Fruit fly (Drosophila melanogaster) whole organism, wandering third instar larva: Measurements from ENCODE around the gene CG32079.

Experiments used
- Abd-B ChIP-seq: fragments of >200 bp; optimal IDR thresholded peaks from 2 replicates; lab custom pipeline; 2017; ENCODE audit warnings: missing biosample characterization, missing genetic modification characterization
- CG32264 ChIP-seq: fragments of 200-800 bp; sonication (Bioruptor generic); optimal IDR thresholded peaks from 2 replicates; lab custom pipeline; 2016; ENCODE audit warnings: missing biosample characterization, missing genetic modification characterization
- CG9705 ChIP-seq: fragments of 200-800 bp; sonication (Bioruptor generic); optimal IDR thresholded peaks from 2 replicates; lab custom pipeline; 2018; ENCODE audit warnings: missing biosample characterization, mild to moderate bottlenecking, missing genetic modification characterization
- CrebA ChIP-seq: fragments of 200-800 bp; sonication (Bioruptor generic); optimal IDR thresholded peaks from 2 replicates; lab custom pipeline; 2016; ENCODE audit warnings: missing biosample characterization, mild to moderate bottlenecking, missing genetic modification characterization, borderline replicate concordance
- Dfd ChIP-seq: fragments of >200 bp; optimal IDR thresholded peaks from 2 replicates; lab custom pipeline; 2017; ENCODE audit warnings: missing biosample characterization, missing genetic modification characterization
- Dif ChIP-seq: fragments of 200-275, 200-300 bp; sonication (Bioruptor generic); optimal IDR thresholded peaks from 2 replicates; lab custom pipeline; 2018; ENCODE audit warnings: missing biosample characterization, missing genetic modification characterization; ENCODE audit not compliant: partially characterized antibody
- GATAd ChIP-seq: sonication (Bioruptor generic); optimal IDR thresholded peaks from 2 replicates; lab custom pipeline; 2016; ENCODE audit warnings: missing biosample characterization, missing genetic modification characterization
- HLH106 ChIP-seq: fragments of 200-800 bp; optimal IDR thresholded peaks from 3 replicates; lab custom pipeline; 2019; ENCODE audit warnings: missing biosample characterization, mild to moderate bottlenecking, missing genetic modification characterization, moderate library complexity
- Hnf4 ChIP-seq: fragments of 200-800 bp; sonication (Bioruptor generic); optimal IDR thresholded peaks from 2 replicates; lab custom pipeline; 2016; ENCODE audit warnings: missing biosample characterization, mild to moderate bottlenecking, missing genetic modification characterization
- Hr78 ChIP-seq: fragments of >200 bp; optimal IDR thresholded peaks from 2 replicates; lab custom pipeline; 2017; ENCODE audit warnings: missing biosample characterization, missing genetic modification characterization
- Hr83 ChIP-seq: fragments of 200-300 bp; sonication (Bioruptor generic); optimal IDR thresholded peaks from 2 replicates; lab custom pipeline; 2016; ENCODE audit warnings: missing biosample characterization, mild to moderate bottlenecking, missing genetic modification characterization, moderate library complexity; ENCODE audit not compliant: poor library complexity, severe bottlenecking
- Jra ChIP-seq: sonication (Bioruptor generic); optimal IDR thresholded peaks from 2 replicates; lab custom pipeline; 2016; ENCODE audit warnings: missing biosample characterization, missing genetic modification characterization
- Mio ChIP-seq: sonication (Bioruptor generic); optimal IDR thresholded peaks from 2 replicates; lab custom pipeline; 2016; ENCODE audit warnings: missing biosample characterization, missing genetic modification characterization
- Myc ChIP-seq: fragments of >200 bp; optimal IDR thresholded peaks from 2 replicates; lab custom pipeline; 2017
- N ChIP-seq: fragments of >200 bp; optimal IDR thresholded peaks from 2 replicates; lab custom pipeline; 2018; ENCODE audit warnings: missing biosample characterization, missing external identifiers, missing genetic modification characterization
- OdsH ChIP-seq: fragments of 200-800 bp; sonication (Bioruptor generic); optimal IDR thresholded peaks from 2 replicates; lab custom pipeline; 2016; ENCODE audit warnings: missing biosample characterization, mild to moderate bottlenecking, missing genetic modification characterization
- Rel ChIP-seq, 2 experiments: fragments of 200-800 bp; sonication (Bioruptor generic) in 1 of 2; optimal IDR thresholded peaks; 2 replicates in 1 of 2; 3 replicates in 1 of 2; lab custom pipeline; 2016 to 2019; ENCODE audit warnings: mild to moderate bottlenecking in 2 of 2, missing biosample characterization in 2 of 2, missing genetic modification characterization in 2 of 2, moderate library complexity in 1 of 2
- Sp1 ChIP-seq: fragments of 200-800 bp; sonication (Bioruptor generic); optimal IDR thresholded peaks from 3 replicates; lab custom pipeline; 2019; ENCODE audit warnings: missing biosample characterization, mild to moderate bottlenecking, missing genetic modification characterization, moderate library complexity
- Vsx2 ChIP-seq: fragments of 200-300, 225-300 bp; sonication (Bioruptor generic); optimal IDR thresholded peaks from 2 replicates; lab custom pipeline; 2018; ENCODE audit warnings: missing biosample characterization, missing genetic modification characterization; ENCODE audit not compliant: partially characterized antibody
- br ChIP-seq: fragments of 200-800 bp; sonication (Bioruptor generic); optimal IDR thresholded peaks from 2 replicates; lab custom pipeline; 2016; ENCODE audit warnings: missing biosample characterization, missing genetic modification characterization
- brk ChIP-seq: fragments of 200-800 bp; sonication (Bioruptor generic); optimal IDR thresholded peaks from 2 replicates; lab custom pipeline; 2016; ENCODE audit warnings: missing biosample characterization, mild to moderate bottlenecking, missing genetic modification characterization
- dl ChIP-seq, 2 experiments: fragments of 175-275, 200-275 bp in 1 of 2; fragments of 200-275 bp in 1 of 2; sonication (Bioruptor generic); optimal IDR thresholded peaks; lab custom pipeline; 2018; ENCODE audit warnings: mild to moderate bottlenecking in 2 of 2, missing biosample characterization in 2 of 2, missing genetic modification characterization in 2 of 2, moderate library complexity in 2 of 2; ENCODE audit not compliant: partially characterized antibody in 2 of 2, insufficient read depth in 1 of 2
- dmrt93B ChIP-seq: fragments of 200-800 bp; sonication (Bioruptor generic); optimal IDR thresholded peaks from 2 replicates; lab custom pipeline; 2018; ENCODE audit warnings: missing biosample characterization, mild to moderate bottlenecking, missing genetic modification characterization
- dsf ChIP-seq: sonication (Bioruptor generic); optimal IDR thresholded peaks from 2 replicates; lab custom pipeline; 2016; ENCODE audit warnings: missing biosample characterization, missing genetic modification characterization, borderline replicate concordance
- ey ChIP-seq: fragments of 200-800 bp; sonication (Bioruptor generic); optimal IDR thresholded peaks from 2 replicates; lab custom pipeline; 2016; ENCODE audit warnings: missing biosample characterization, missing genetic modification characterization
- foxo ChIP-seq, 2 experiments: fragments of 200-800 bp; sonication (Bioruptor generic); optimal IDR thresholded peaks; 2 replicates in 1 of 2; 3 replicates in 1 of 2; lab custom pipeline; 2016 to 2017; ENCODE audit warnings: missing biosample characterization in 2 of 2, missing genetic modification characterization in 2 of 2
- fru ChIP-seq: fragments of 200-800 bp; sonication (Bioruptor generic); optimal IDR thresholded peaks from 3 replicates; lab custom pipeline; 2016; ENCODE audit warnings: missing biosample characterization, mild to moderate bottlenecking, missing genetic modification characterization
- h ChIP-seq: fragments of 200-800 bp; sonication (Bioruptor generic); optimal IDR thresholded peaks from 3 replicates; lab custom pipeline; 2016; ENCODE audit warnings: missing biosample characterization, mild to moderate bottlenecking, missing genetic modification characterization
- jim ChIP-seq: fragments of 175-275, 200-325 bp; sonication (Bioruptor generic); optimal IDR thresholded peaks from 2 replicates; lab custom pipeline; 2016; ENCODE audit warnings: missing biosample characterization, mild to moderate bottlenecking, missing genetic modification characterization
- lola ChIP-seq: fragments of >200 bp; optimal IDR thresholded peaks from 2 replicates; lab custom pipeline; 2017; ENCODE audit warnings: missing biosample characterization, missing genetic modification characterization
- pan ChIP-seq: fragments of >200 bp; optimal IDR thresholded peaks from 2 replicates; lab custom pipeline; 2017
- psq ChIP-seq: fragments of 200-800 bp; sonication (Bioruptor generic); optimal IDR thresholded peaks from 3 replicates; lab custom pipeline; 2017; ENCODE audit warnings: missing biosample characterization, mild to moderate bottlenecking, missing genetic modification characterization, moderate library complexity
- rgr ChIP-seq: fragments of 200-800 bp; sonication (Bioruptor generic); optimal IDR thresholded peaks from 3 replicates; lab custom pipeline; 2016; ENCODE audit warnings: missing biosample characterization, mild to moderate bottlenecking, missing genetic modification characterization
- sage ChIP-seq: fragments of 200-800 bp; sonication (Bioruptor generic); optimal IDR thresholded peaks from 2 replicates; lab custom pipeline; 2016; ENCODE audit warnings: missing biosample characterization, mild to moderate bottlenecking, missing genetic modification characterization
- sv ChIP-seq: fragments of 200-800 bp; sonication (Bioruptor generic); optimal IDR thresholded peaks from 3 replicates; lab custom pipeline; 2016; ENCODE audit warnings: missing biosample characterization, missing genetic modification characterization
- tai ChIP-seq: sonication (Bioruptor generic); optimal IDR thresholded peaks from 2 replicates; lab custom pipeline; 2016; ENCODE audit warnings: missing biosample characterization, missing genetic modification characterization
- usp ChIP-seq: fragments of >200 bp; optimal IDR thresholded peaks from 2 replicates; lab custom pipeline; 2017; ENCODE audit warnings: missing biosample characterization, missing genetic modification characterization
- woc ChIP-seq: sonication (Bioruptor generic); optimal IDR thresholded peaks from 2 replicates; lab custom pipeline; 2016; ENCODE audit warnings: missing biosample characterization, mild to moderate bottlenecking, missing genetic modification characterization

The CG32079 gene

DNA sequence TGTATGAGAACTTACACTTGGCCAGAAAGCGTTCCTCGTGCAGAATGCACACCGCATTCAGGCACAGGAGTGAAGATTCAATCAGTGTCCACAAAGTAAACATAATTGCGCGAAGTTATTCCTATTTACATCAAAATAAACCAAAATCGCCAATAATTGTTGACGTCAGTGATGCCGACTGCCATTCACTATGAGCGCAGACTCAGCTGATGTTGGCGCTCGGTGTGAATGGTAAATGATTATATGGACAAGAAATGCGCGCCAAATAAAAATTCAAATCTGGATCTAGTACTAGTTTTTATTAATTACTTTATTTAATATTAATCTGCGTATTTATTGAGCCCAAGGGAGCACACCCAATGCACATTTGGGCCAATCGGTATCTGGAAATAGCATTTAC, 37.1 kb downstream of the CG32079 start, which contains the start of gene CG32069:
TSS of gene CG32069 (minus strand) at position 174 of the 400 bp plus-strand sequence.
- no peak for TF ChIP-seq usp (GFP tag; lab: Kevin White, UChicago)
- no peak for TF ChIP-seq Myc (lab: Kevin White, UChicago)
- no peak for TF ChIP-seq Hnf4 (GFP tag; lab: Kevin White, UChicago)
- TF ChIP-seq jim (GFP tag; lab: Kevin White, UChicago), result no peak
- TF ChIP-seq Vsx2 (GFP tag; lab: Kevin White, UChicago), result no peak
- TF ChIP-seq dl (GFP tag; optimal IDR thresholded peaks at IDR 0.05; lab: Kevin White, UChicago; ENCODE audit: insufficient read depth in 1 of 2, partially characterized antibody in 2 of 2), result no peak
- no peak for TF ChIP-seq OdsH (GFP tag; lab: Kevin White, UChicago)
- TF ChIP-seq N, result no peak
- TF ChIP-seq foxo (GFP tag; optimal IDR thresholded peaks at IDR 0.05; lab: Kevin White, UChicago), result no peak
- no peak for TF ChIP-seq ey (GFP tag; lab: Kevin White, UChicago)
- TF ChIP-seq CG32264 (GFP tag; lab: Kevin White, UChicago), result no peak
- TF ChIP-seq CrebA (GFP tag; lab: Kevin White, UChicago), result no peak
- TF ChIP-seq rgr (GFP tag; lab: Kevin White, UChicago), result no peak
- no peak for TF ChIP-seq dsf (GFP tag; lab: Kevin White, UChicago)

DNA sequence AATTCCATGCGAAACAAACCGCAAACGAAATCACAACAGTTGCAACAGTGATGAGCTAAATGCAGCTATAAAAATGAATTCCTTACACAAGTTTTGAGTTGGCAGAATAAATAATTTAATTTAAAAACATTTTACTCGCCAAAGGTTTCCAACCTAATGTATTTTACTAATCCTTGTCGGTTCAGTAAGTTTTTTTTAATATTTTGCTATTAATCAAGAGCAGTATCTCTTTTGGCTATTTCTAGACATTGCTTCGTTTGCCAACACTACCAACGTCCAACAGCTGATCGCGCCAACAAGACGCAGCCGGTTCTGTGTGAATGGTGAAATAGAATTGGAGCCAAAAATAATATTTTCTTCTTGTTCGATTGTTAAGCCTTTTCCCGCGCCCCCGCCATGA, 39.3 kb downstream of the CG32079 start, which contains the start of the genes CG32075, CG45101 and SuUR:
TSS of gene CG32075 (minus strand) at position 253 of the 400 bp plus-strand sequence.
TSS of gene CG45101 (plus strand) at position 303 of the 400 bp plus-strand sequence.
TSS of gene SuUR (plus strand) at position 303 of the 400 bp plus-strand sequence.
- TF ChIP-seq Sp1 (peak; percentile 78), br (peak; percentile 85), Hr78 (GFP tag; lab: Kevin White, UChicago) (no peak), Myc (lab: Kevin White, UChicago) (peak; percentile 98), lola (GFP tag; lab: Kevin White, UChicago) (no peak), Vsx2 (GFP tag; lab: Kevin White, UChicago) (no peak), rgr (GFP tag; lab: Kevin White, UChicago) (peak; percentile 92), HLH106 (peak; percentile 89), ey (GFP tag; lab: Kevin White, UChicago) (peak; percentile 90), sv (GFP tag; lab: Kevin White, UChicago) (peak; percentile 90), dsf (GFP tag; lab: Kevin White, UChicago) (peak; percentile 87), psq (GFP tag; lab: Kevin White, UChicago) (peak; percentile 80), CG9705 (GFP tag; lab: Kevin White, UChicago) (peak; percentile 85), tai (no peak), OdsH (GFP tag; lab: Kevin White, UChicago) (peak; percentile 87), dl (GFP tag; optimal IDR thresholded peaks at IDR 0.05; lab: Kevin White, UChicago; ENCODE audit: insufficient read depth in 1 of 2, partially characterized antibody in 2 of 2) (no peak), Abd-B (GFP tag; lab: Kevin White, UChicago) (no peak), dmrt93B (GFP tag; lab: Kevin White, UChicago) (no peak), woc (peak; percentile 94), N (no peak), h (GFP tag; lab: Kevin White, UChicago) (peak; percentile 92), sage (GFP tag; lab: Kevin White, UChicago) (no peak), CrebA (GFP tag; lab: Kevin White, UChicago) (no peak), Dif (GFP tag; lab: Kevin White, UChicago) (no peak), jim (GFP tag; lab: Kevin White, UChicago) (no peak), Jra (GFP tag; lab: Kevin White, UChicago) (peak; percentile 88), Rel (GFP tag; optimal IDR thresholded peaks at IDR 0.05; lab: Kevin White, UChicago) (no peak), Rel (tag; optimal IDR thresholded peaks at IDR 0.05; lab: Kevin White, UChicago) (peak; percentile 46), fru (peak; percentile 85), foxo (GFP tag; optimal IDR thresholded peaks at IDR 0.05; lab: Kevin White, UChicago) (peak; percentile 43 to 90), CG32264 (GFP tag; lab: Kevin White, UChicago) (peak; percentile 41), Mio (GFP tag; lab: Kevin White, UChicago) (no peak), Hr83 (GFP tag; lab: Kevin White, UChicago) (peak; percentile 65), Hnf4 (GFP tag; lab: Kevin White, UChicago) (peak; percentile 93), GATAd (GFP tag; lab: Kevin White, UChicago) (peak; percentile 74), brk (GFP tag; lab: Kevin White, UChicago) (no peak), pan (lab: Kevin White, UChicago) (no peak), Dfd (no peak), usp (GFP tag; lab: Kevin White, UChicago) (no peak)
